Worm (Caenorhabditis elegans) whole organism, young adult: ENCODE data around the gene upb-1.

ENCODE experiments used
- B0336.3 ChIP-seq: fragments of 200-800 bp; sonication (Bioruptor generic); IDR thresholded peaks from 2 replicates; pipeline ENCODE4 v1.3.6; 2022; ENCODE audit warnings: missing genetic modification characterization, missing compliant biosample characterization
- C06A6.2 ChIP-seq: fragments of 200-800 bp; sonication (Bioruptor generic); conservative IDR thresholded peaks from 2 replicates; pipeline ENCODE4 v1.3.6; 2022; ENCODE audit warnings: missing genetic modification characterization, missing compliant biosample characterization
- F10E7.11 ChIP-seq: sonication (generic microtip); optimal IDR thresholded peaks from 2 replicates; lab custom pipeline; 2017; ENCODE audit warnings: mild to moderate bottlenecking, missing genetic modification characterization, moderate library complexity, missing compliant biosample characterization
- F23B12.7 ChIP-seq: sonication (generic microtip); optimal IDR thresholded peaks from 2 replicates; lab custom pipeline; 2017; ENCODE audit warnings: missing genetic modification characterization, mild to moderate bottlenecking, missing compliant biosample characterization, antibody characterized with exemption, moderate library complexity; ENCODE audit not compliant: insufficient read depth
- F55B11.4 ChIP-seq: sonication (generic microtip); optimal IDR thresholded peaks from 2 replicates; lab custom pipeline; 2016; ENCODE audit warnings: missing compliant biosample characterization, missing genetic modification characterization, borderline replicate concordance; ENCODE audit not compliant: insufficient read depth
- F57A8.1 ChIP-seq: fragments of 200-800 bp; sonication (Bioruptor generic); optimal IDR thresholded peaks from 2 replicates; lab custom pipeline; 2018; ENCODE audit warnings: mild to moderate bottlenecking, missing genetic modification characterization, moderate library complexity, missing compliant biosample characterization
- F57C9.4 ChIP-seq: sonication (generic microtip); optimal IDR thresholded peaks from 2 replicates; lab custom pipeline; 2017; ENCODE audit warnings: mild to moderate bottlenecking, missing genetic modification characterization, missing compliant biosample characterization
- K11D2.4 ChIP-seq: fragments of 200-800 bp; sonication (Bioruptor generic); IDR thresholded peaks from 2 replicates; pipeline ENCODE4 v1.3.6; 2022; ENCODE audit warnings: missing genetic modification reagents, missing genetic modification characterization, missing compliant biosample characterization
- T07F8.4 ChIP-seq: sonication (generic microtip); optimal IDR thresholded peaks from 2 replicates; lab custom pipeline; 2016; ENCODE audit warnings: mild to moderate bottlenecking, missing genetic modification characterization, moderate library complexity, missing compliant biosample characterization
- Y56A3A.18 ChIP-seq: fragments of 200-800 bp; sonication (Bioruptor generic); IDR thresholded peaks from 2 replicates; pipeline ENCODE4 v1.3.6; 2022; ENCODE audit warnings: missing genetic modification reagents, missing genetic modification characterization, missing compliant biosample characterization
- atf-7 ChIP-seq: sonication (generic microtip); optimal IDR thresholded peaks from 2 replicates; lab custom pipeline; 2017; ENCODE audit warnings: mild to moderate bottlenecking, missing genetic modification characterization, missing compliant biosample characterization
- attf-5 ChIP-seq: fragments of 200-800 bp; sonication (Bioruptor generic); optimal IDR thresholded peaks from 2 replicates; lab custom pipeline; 2018; ENCODE audit warnings: mild to moderate bottlenecking, missing genetic modification characterization, missing compliant biosample characterization
- ceh-58 ChIP-seq: fragments of 200-800 bp; sonication (Bioruptor generic); IDR thresholded peaks from 2 replicates; pipeline ENCODE4 v1.3.6; 2022; ENCODE audit warnings: missing genetic modification characterization, missing compliant biosample characterization
- ceh-79 ChIP-seq: sonication (generic microtip); optimal IDR thresholded peaks from 2 replicates; lab custom pipeline; 2017; ENCODE audit warnings: mild to moderate bottlenecking, missing genetic modification characterization, missing compliant biosample characterization
- chd-7 ChIP-seq: sonication (generic microtip); optimal IDR thresholded peaks from 2 replicates; lab custom pipeline; 2016; ENCODE audit warnings: mild to moderate bottlenecking, missing genetic modification characterization, moderate library complexity, missing compliant biosample characterization
- dox-1 ChIP-seq: fragments of 200-800 bp; sonication (Bioruptor generic); IDR thresholded peaks from 2 replicates; pipeline ENCODE4 v1.3.6; 2022; ENCODE audit warnings: missing genetic modification reagents, missing genetic modification characterization, missing compliant biosample characterization
- efl-1 ChIP-seq: fragments of 150-350 bp; optimal IDR thresholded peaks from 2 replicates; lab custom pipeline; 2014; ENCODE audit warnings: missing biosample characterization, missing genetic modification reagents, missing genetic modification characterization
- egl-18 ChIP-seq: fragments of 200-800 bp; sonication (Bioruptor generic); IDR thresholded peaks from 2 replicates; pipeline ENCODE4 v1.3.6; 2022; ENCODE audit warnings: missing genetic modification reagents, missing genetic modification characterization, missing compliant biosample characterization
- egl-44 ChIP-seq: fragments of 200-800 bp; sonication (Bioruptor generic); IDR thresholded peaks from 2 replicates; pipeline ENCODE4 v1.3.6; 2022; ENCODE audit warnings: missing genetic modification reagents, missing genetic modification characterization, missing compliant biosample characterization
- ets-4 ChIP-seq: fragments of 200-800 bp; sonication (Bioruptor generic); optimal IDR thresholded peaks from 2 replicates; lab custom pipeline; 2018; ENCODE audit warnings: mild to moderate bottlenecking, missing genetic modification characterization, missing compliant biosample characterization
- fkh-3 ChIP-seq: sonication (generic microtip); optimal IDR thresholded peaks from 2 replicates; lab custom pipeline; 2016; ENCODE audit warnings: mild to moderate bottlenecking, missing genetic modification characterization, missing compliant biosample characterization
- hmg-1.2 ChIP-seq: fragments of 200-800 bp; sonication (Bioruptor generic); IDR thresholded peaks from 2 replicates; pipeline ENCODE4 v1.3.6; 2022; ENCODE audit warnings: missing genetic modification reagents, missing genetic modification characterization, missing compliant biosample characterization
- lag-1 ChIP-seq: fragments of 200-800 bp; sonication (Bioruptor generic); IDR thresholded peaks from 2 replicates; pipeline ENCODE4 v1.3.6; 2022; ENCODE audit warnings: missing genetic modification reagents, missing genetic modification characterization, missing compliant biosample characterization
- let-607 ChIP-seq, 2 experiments: fragments of 200-800 bp in 1 of 2; sonication (Bioruptor generic) in 1 of 2; sonication (generic microtip) in 1 of 2; optimal IDR thresholded peaks; 2 replicates each; lab custom pipeline; 2016 to 2018; ENCODE audit warnings: mild to moderate bottlenecking in 2 of 2, missing compliant biosample characterization in 2 of 2, missing genetic modification characterization in 2 of 2, moderate library complexity in 2 of 2, missing genotype in 1 of 2
- lin-40 ChIP-seq: sonication (generic microtip); optimal IDR thresholded peaks from 2 replicates; lab custom pipeline; 2016; ENCODE audit warnings: missing genetic modification characterization, mild to moderate bottlenecking, missing compliant biosample characterization, missing genotype, missing genetic modification reagents
- lin-54 ChIP-seq: fragments of 200-800 bp; sonication (Bioruptor generic); optimal IDR thresholded peaks from 2 replicates; lab custom pipeline; 2018; ENCODE audit warnings: mild to moderate bottlenecking, missing genetic modification characterization, missing compliant biosample characterization
- lir-1 ChIP-seq: fragments of 200-800 bp; sonication (Bioruptor generic); conservative IDR thresholded peaks from 2 replicates; pipeline ENCODE4 v1.3.6; 2022; ENCODE audit warnings: missing genetic modification reagents, missing genetic modification characterization, missing compliant biosample characterization
- mes-4 ChIP-seq: sonication (generic microtip); optimal IDR thresholded peaks from 2 replicates; lab custom pipeline; 2016; ENCODE audit warnings: missing genotype, missing genetic modification characterization, missing compliant biosample characterization
- nfya-1 ChIP-seq: sonication (generic microtip); optimal IDR thresholded peaks from 2 replicates; lab custom pipeline; 2017; ENCODE audit warnings: antibody characterized with exemption, missing compliant biosample characterization, missing genetic modification characterization, borderline replicate concordance; ENCODE audit not compliant: insufficient read depth
- nhr-80 ChIP-seq: sonication (generic microtip); optimal IDR thresholded peaks from 2 replicates; lab custom pipeline; 2016; ENCODE audit warnings: missing genetic modification characterization, missing compliant biosample characterization
- nhr-90 ChIP-seq: sonication (generic microtip); optimal IDR thresholded peaks from 2 replicates; lab custom pipeline; 2016; ENCODE audit warnings: missing genotype, mild to moderate bottlenecking, missing genetic modification characterization, missing compliant biosample characterization
- rcor-1 ChIP-seq: fragments of 200-800 bp; sonication (Bioruptor generic); IDR thresholded peaks from 2 replicates; pipeline ENCODE4 v1.3.6; 2022; ENCODE audit warnings: missing genetic modification reagents, missing genetic modification characterization, missing compliant biosample characterization
- rec-8 ChIP-seq, 2 experiments: sonication (generic microtip); optimal IDR thresholded peaks; 2 replicates each; lab custom pipeline; 2016; ENCODE audit warnings: mild to moderate bottlenecking in 2 of 2, missing genetic modification characterization in 2 of 2, missing genetic modification reagents in 2 of 2, missing genotype in 2 of 2, missing biosample characterization in 1 of 2, missing compliant biosample characterization in 1 of 2, moderate library complexity in 1 of 2
- rpc-1 ChIP-seq, 2 experiments: fragments of 150-350 bp in 1 of 2; sonication (generic microtip) in 1 of 2; optimal IDR thresholded peaks; 2 replicates each; lab custom pipeline; 2014 to 2018; ENCODE audit warnings: missing biosample characterization in 1 of 2, missing genetic modification characterization in 1 of 2, missing genetic modification reagents in 1 of 2, missing genotype in 1 of 2
- snpc-1.1 ChIP-seq: sonication (generic microtip); optimal IDR thresholded peaks from 2 replicates; lab custom pipeline; 2017; ENCODE audit warnings: missing genetic modification characterization, mild to moderate bottlenecking, missing compliant biosample characterization, antibody characterized with exemption, moderate library complexity, missing genotype, missing genetic modification reagents; ENCODE audit not compliant: insufficient read depth
- sptf-2 ChIP-seq: fragments of 200-800 bp; sonication (Bioruptor generic); optimal IDR thresholded peaks from 2 replicates; lab custom pipeline; 2018; ENCODE audit warnings: mild to moderate bottlenecking, missing genetic modification characterization, missing compliant biosample characterization
- tbp1 ChIP-seq: fragments of 200-800 bp; sonication (Bioruptor generic); optimal IDR thresholded peaks from 2 replicates; lab custom pipeline; 2018; ENCODE audit warnings: mild to moderate bottlenecking, missing genetic modification characterization, missing compliant biosample characterization
- zim-3 ChIP-seq: sonication (generic microtip); optimal IDR thresholded peaks from 2 replicates; lab custom pipeline; 2017; ENCODE audit warnings: mild to moderate bottlenecking, missing genetic modification characterization, moderate library complexity, missing compliant biosample characterization
- ztf-18 ChIP-seq: sonication (generic microtip); optimal IDR thresholded peaks from 2 replicates; lab custom pipeline; 2016; ENCODE audit warnings: missing genotype, mild to moderate bottlenecking, missing genetic modification characterization, missing compliant biosample characterization
- ztf-22 ChIP-seq: fragments of 200-800 bp; sonication (Bioruptor generic); optimal IDR thresholded peaks from 2 replicates; lab custom pipeline; 2018; ENCODE audit warnings: mild to moderate bottlenecking, missing genetic modification characterization, moderate library complexity, missing compliant biosample characterization
- ztf-3 ChIP-seq: fragments of 200-800 bp; sonication (Bioruptor generic); optimal IDR thresholded peaks from 2 replicates; lab custom pipeline; 2018; ENCODE audit warnings: mild to moderate bottlenecking, missing genetic modification characterization, missing compliant biosample characterization
- ztf-6 ChIP-seq: fragments of 200-800 bp; sonication (Bioruptor generic); IDR thresholded peaks from 2 replicates; pipeline ENCODE4 v1.3.6; 2022; ENCODE audit warnings: missing genetic modification reagents, missing genetic modification characterization, missing compliant biosample characterization

The upb-1 gene

ce11 chrII:6328672-6329071 is 38.8 kb upstream of the upb-1 start:
- TF ChIP-seq dox-1 (peak; percentile 56; the same call in 1 of the 2 replicates), nhr-80 (peak; percentile 98), rec-8 (tag; optimal IDR thresholded peaks at IDR 0.05; lab: Kevin White, UChicago) (no peak), attf-5 (GFP tag; lab: Kevin White, UChicago) (peak; percentile 2), atf-7 (tag; lab: Kevin White, UChicago) (peak; percentile 36), ets-4 (peak; percentile 88), Y56A3A.18 (GFP tag; lab: Robert Waterston, UW) (no peak), lir-1 (no peak), rpc-1 (optimal IDR thresholded peaks at IDR 0.05; lab: Kevin White, UChicago) (no peak), rpc-1 (tag; optimal IDR thresholded peaks at IDR 0.05; lab: Kevin White, UChicago) (no peak), fkh-3 (tag; lab: Kevin White, UChicago) (no peak), ztf-18 (tag; lab: Kevin White, UChicago) (peak; percentile 37), ztf-22 (GFP tag; lab: Kevin White, UChicago) (peak; percentile 62), let-607 (tag; optimal IDR thresholded peaks at IDR 0.05; lab: Kevin White, UChicago) (peak in 1 of 2 experiments; percentile 30)

- TF ChIP-seq lin-40: peak; percentile 5
- peak; percentile 98 for TF ChIP-seq nhr-80
- peak; percentile 30 for TF ChIP-seq tbp1
- TF ChIP-seq F55B11.4: no peak
- TF ChIP-seq dox-1: peak; percentile 62
- peak; percentile 28 for TF ChIP-seq lin-54 (GFP tag; lab: Kevin White, UChicago)
- no peak for TF ChIP-seq F57A8.1 (GFP tag; lab: Kevin White, UChicago)
- TF ChIP-seq ets-4: peak; percentile 90
- peak; percentile 26 for TF ChIP-seq atf-7 (tag; lab: Kevin White, UChicago)
- TF ChIP-seq, all 124 proteins: peak for 7
These were observed 37.4 kb upstream of the upb-1 start for ce11 chrII:6327317-6327716.

- TF ChIP-seq attf-5 (GFP tag; lab: Kevin White, UChicago) (no peak), efl-1 (GFP tag; lab: Kevin White, UChicago) (peak; percentile 6), hmg-1.2 (peak; percentile 21; the same call in 1 of the 2 replicates)
These were observed 34.2 kb upstream of the upb-1 start, which contains the start of gene sma-6 for ce11 chrII:6324086-6324485. Gene sma-6, plus strand, starts transcription at chrII:6324484.

ce11 chrII:6322979-6323378 is 33.1 kb upstream of the upb-1 start, which contains the start of gene C32D5.4:
Gene C32D5.4, minus strand, starts transcription at chrII:6323079.
- no peak for TF ChIP-seq mes-4 (tag; lab: Kevin White, UChicago)
- TF ChIP-seq F55B11.4: no peak
- no peak for TF ChIP-seq F10E7.11
- no peak for TF ChIP-seq F23B12.7 (tag; lab: Kevin White, UChicago)
- TF ChIP-seq C06A6.2 (GFP tag; lab: Robert Waterston, UW): no peak
- TF ChIP-seq ceh-58: no peak
- no peak for TF ChIP-seq ztf-3
- TF ChIP-seq lag-1 (GFP tag; lab: Robert Waterston, UW): no peak
- TF ChIP-seq sptf-2: no peak

ce11 chrII:6322081-6322480 is 32.2 kb upstream of the upb-1 start:
- TF ChIP-seq egl-44 (GFP tag; lab: Robert Waterston, UW): no peak
- TF ChIP-seq K11D2.4 (GFP tag; lab: Robert Waterston, UW): no peak
- TF ChIP-seq snpc-1.1 (tag; lab: Kevin White, UChicago): no peak
- no peak for TF ChIP-seq rcor-1 (GFP tag; lab: Robert Waterston, UW)
- no peak for TF ChIP-seq ceh-79 (tag; lab: Kevin White, UChicago)
- no peak for TF ChIP-seq T07F8.4
- no peak for TF ChIP-seq egl-18 (GFP tag; lab: Robert Waterston, UW)
- no peak for TF ChIP-seq zim-3 (tag; lab: Kevin White, UChicago)
- TF ChIP-seq ztf-6: no peak
- no peak for TF ChIP-seq F57C9.4 (tag; lab: Kevin White, UChicago)
- no peak for TF ChIP-seq chd-7 (tag; lab: Kevin White, UChicago)
- TF ChIP-seq nfya-1 (tag; lab: Kevin White, UChicago): no peak
- TF ChIP-seq let-607 (tag; optimal IDR thresholded peaks at IDR 0.05; lab: Kevin White, UChicago): no peak
- no peak for TF ChIP-seq ceh-58
- no peak for TF ChIP-seq B0336.3 (GFP tag; lab: Robert Waterston, UW)
- no peak for TF ChIP-seq nhr-90 (tag; lab: Kevin White, UChicago)
